Fruit fly (Drosophila melanogaster): ENCODE data around the gene CG43092.

CG43092 gene

DNA sequence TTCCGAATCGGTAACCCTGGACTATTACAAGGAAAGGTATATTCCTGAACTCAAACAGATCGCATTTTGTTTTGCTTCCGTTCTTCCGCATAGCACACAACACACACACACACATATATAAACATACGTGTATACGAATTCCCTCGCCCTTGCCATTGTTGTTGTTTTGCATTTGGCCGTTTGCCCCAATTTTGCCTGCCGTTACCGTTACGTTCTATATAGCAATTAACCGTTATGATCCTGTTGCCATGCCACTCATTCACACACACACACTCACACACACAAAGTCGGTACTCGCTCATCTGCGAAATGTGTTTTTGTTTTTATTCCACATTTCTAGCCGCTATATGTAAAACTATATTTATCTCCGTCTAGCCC, 42.0 kb downstream of the CG43092 start:
- no peak for TF ChIP-seq EcR (GFP tag; optimal IDR thresholded peaks at IDR 0.05)

DNA sequence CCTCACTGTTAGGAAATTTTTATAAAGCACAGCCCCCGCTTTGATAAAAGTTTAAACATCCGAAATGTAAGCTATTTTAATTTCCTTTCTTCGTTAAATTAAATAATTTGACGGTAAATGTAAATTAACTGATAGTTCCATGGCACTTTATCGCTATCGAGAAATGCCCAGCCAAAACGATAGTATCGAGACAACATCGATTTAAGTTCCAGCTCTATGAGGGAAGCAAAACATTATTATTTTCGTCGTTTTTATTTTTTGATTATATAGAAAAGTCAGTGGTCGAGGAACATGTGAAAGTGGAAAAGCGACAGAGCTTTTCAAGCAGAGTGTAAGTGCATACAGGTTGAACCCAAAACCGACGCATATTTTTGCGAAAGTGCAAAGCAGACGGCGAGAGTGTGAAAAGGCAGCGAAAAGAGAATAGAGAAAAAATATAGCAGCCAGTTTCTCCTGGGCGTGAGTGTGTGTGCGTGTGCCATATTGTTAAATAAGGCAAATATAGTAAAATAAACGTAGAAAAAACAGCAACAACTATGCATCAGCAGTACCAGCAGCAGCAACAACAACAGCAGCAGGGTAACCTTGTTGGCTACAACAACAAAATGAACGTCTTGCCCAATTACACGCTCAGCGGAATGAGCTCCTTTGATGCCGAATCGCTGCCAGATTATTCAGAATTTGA, 42.6 kb downstream of the CG43092 start, which contains the start of gene CG45049:
CG45049 (plus strand) TSS at position 197 of the 685 bp plus-strand sequence.
- TF ChIP-seq pan (optimal IDR thresholded peaks at IDR 0.05) (no peak), psq (optimal IDR thresholded peaks at IDR 0.05) (no peak), usp (GFP tag; optimal IDR thresholded peaks at IDR 0.05) (no peak), EcR (GFP tag; optimal IDR thresholded peaks at IDR 0.05) (no peak), CG8478 (optimal IDR thresholded peaks at IDR 0.05) (no peak), Dll (optimal IDR thresholded peaks at IDR 0.05) (no peak)

dm6 chr3R:22726031-22726770, 43.3 kb downstream of the CG43092 start, which contains the start of gene RNF220:
RNF220 (minus strand) TSS chr3R:22726414.
- no peak for TF ChIP-seq pan (optimal IDR thresholded peaks at IDR 0.05)
- TF ChIP-seq Dll (optimal IDR thresholded peaks at IDR 0.05), result no peak
- no peak for TF ChIP-seq EcR (GFP tag; optimal IDR thresholded peaks at IDR 0.05)
- no peak for TF ChIP-seq CG8478 (optimal IDR thresholded peaks at IDR 0.05)
- TF ChIP-seq psq (optimal IDR thresholded peaks at IDR 0.05), result no peak
- no peak for TF ChIP-seq usp (GFP tag; optimal IDR thresholded peaks at IDR 0.05)

DNA sequence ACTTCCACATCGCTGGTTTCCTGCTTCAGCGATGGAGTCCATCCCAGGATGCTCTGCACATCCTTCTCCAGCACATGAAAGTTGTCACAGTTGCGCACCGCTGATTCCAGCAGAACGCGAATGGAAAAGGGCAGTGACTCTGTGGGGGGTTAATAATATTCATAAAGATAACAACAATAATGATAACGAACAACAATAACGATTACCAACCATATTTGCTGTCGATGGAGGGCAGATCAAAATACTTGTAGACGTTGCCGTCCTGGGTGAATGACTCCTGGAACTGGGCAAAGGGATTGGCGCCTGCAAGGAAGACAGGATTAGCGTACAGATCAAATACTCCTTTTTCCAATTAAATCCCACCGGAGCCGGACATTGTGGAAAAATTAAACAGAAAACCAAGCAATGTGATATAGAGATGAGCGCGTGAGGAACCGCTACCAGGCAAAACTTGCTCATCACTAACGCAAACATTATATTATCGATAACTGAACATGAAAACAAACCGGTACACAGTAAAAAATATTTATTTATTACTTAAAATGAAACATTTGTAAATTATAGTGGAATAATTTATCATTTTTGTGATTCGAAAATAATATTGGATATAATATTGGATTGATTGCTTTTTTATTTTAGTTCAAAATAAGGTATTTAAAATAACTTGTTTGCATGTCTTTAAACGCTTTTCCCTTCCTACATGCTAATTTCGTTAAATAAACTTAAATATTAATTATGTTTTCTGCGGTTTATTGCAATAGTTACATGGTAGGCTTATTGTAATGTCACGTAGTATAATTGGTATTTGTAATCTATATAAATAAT, 45.1 kb downstream of the CG43092 start, which contains the start of gene Irp-1A:
Irp-1A (minus strand) TSS at position 439 of the 825 bp plus-strand sequence.
- TF ChIP-seq EcR (GFP tag; optimal IDR thresholded peaks at IDR 0.05) (no peak), pan (optimal IDR thresholded peaks at IDR 0.05) (no peak), Dll (optimal IDR thresholded peaks at IDR 0.05) (no peak), usp (GFP tag; optimal IDR thresholded peaks at IDR 0.05) (no peak), CG8478 (optimal IDR thresholded peaks at IDR 0.05) (no peak), psq (optimal IDR thresholded peaks at IDR 0.05) (no peak)

DNA sequence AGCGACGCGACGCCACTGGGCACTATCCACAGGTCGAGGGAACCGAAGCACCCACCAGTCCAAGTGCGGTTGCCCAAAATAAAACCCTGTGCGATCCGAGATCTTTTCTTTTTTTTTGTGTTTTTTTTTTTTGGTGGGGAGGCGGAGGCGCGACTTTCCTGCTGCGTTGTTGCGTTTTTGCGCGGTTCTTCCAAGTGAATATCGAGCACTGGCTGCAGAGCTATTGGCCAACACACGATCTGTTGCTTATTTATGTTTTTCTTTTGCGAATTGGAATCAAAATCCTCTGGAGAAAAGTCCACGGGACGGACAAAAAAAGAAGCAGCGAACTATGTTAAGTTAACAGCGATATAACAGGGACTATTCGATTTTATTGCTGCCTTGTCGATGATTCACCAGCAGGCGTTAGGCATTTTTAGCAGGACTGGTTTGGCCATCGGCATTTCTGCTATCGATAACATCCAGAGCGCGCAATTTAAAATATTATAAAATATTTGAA, 48.6 kb downstream of the CG43092 start, which contains the start of gene wge:
wge (minus strand) TSS at position 343 of the 499 bp plus-strand sequence.
- no peak for TF ChIP-seq Dll (optimal IDR thresholded peaks at IDR 0.05)
- no peak for TF ChIP-seq psq (optimal IDR thresholded peaks at IDR 0.05)
- TF ChIP-seq EcR (GFP tag; optimal IDR thresholded peaks at IDR 0.05), result no peak
- TF ChIP-seq pan (optimal IDR thresholded peaks at IDR 0.05), result no peak
- TF ChIP-seq usp (GFP tag; optimal IDR thresholded peaks at IDR 0.05), result no peak
- no peak for TF ChIP-seq CG8478 (optimal IDR thresholded peaks at IDR 0.05)

DNA sequence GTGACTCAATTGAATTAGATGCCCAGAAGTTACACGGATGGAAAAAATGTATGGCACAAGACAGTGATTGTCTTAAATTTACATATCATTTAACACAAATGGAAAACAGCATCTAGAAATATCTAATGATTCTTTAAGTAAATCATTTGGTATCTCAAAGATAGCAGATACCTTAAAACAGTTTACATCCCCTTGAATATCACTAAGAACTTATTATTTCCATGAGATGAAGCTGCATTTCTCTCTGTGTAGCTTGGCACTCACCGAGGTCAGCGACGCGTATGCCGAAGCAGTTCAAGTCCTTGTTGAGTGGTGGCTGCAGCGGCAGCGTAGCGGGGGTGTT, 49.9 kb downstream of the CG43092 start:
- TF ChIP-seq Dll (optimal IDR thresholded peaks at IDR 0.05) (no peak), EcR (GFP tag; optimal IDR thresholded peaks at IDR 0.05) (no peak), usp (GFP tag; optimal IDR thresholded peaks at IDR 0.05) (no peak), pan (optimal IDR thresholded peaks at IDR 0.05) (no peak), CG8478 (optimal IDR thresholded peaks at IDR 0.05) (no peak), psq (optimal IDR thresholded peaks at IDR 0.05) (no peak)

DNA sequence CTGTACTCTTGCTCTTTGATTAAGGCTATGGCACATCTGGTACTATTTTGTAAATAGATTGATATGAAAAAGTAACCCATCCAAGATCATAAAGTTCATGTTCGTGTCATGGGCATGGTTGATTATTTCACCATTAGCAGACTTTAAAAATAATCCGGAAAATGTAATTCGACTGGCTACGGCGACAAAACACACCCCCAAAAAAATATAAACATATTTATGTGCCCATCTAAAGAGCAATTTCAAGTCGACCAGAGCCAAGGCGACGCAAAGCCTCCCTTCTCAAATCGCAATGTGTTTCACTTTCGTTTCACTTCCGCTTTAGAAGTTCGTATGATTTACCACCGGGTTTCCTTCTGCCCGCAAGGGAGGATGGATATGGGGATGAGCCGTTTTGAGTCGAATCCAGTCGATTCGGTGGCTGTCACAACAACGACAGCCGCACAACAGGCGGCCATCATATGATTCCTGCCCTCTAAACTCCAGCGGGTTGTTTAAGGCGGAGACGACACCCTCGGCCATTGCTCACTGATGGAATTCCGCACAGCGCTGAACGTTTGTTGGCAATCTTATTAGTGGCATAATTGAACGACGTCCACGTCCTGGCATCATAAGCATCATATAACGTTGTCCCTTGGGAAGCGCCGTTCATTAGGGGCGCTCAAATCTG, 50.4 kb downstream of the CG43092 start:
- TF ChIP-seq CG8478 (optimal IDR thresholded peaks at IDR 0.05), result no peak
- no peak for TF ChIP-seq pan (optimal IDR thresholded peaks at IDR 0.05)
- TF ChIP-seq psq (optimal IDR thresholded peaks at IDR 0.05), result no peak
- no peak for TF ChIP-seq Dll (optimal IDR thresholded peaks at IDR 0.05)
- TF ChIP-seq EcR (GFP tag; optimal IDR thresholded peaks at IDR 0.05), result no peak
- TF ChIP-seq usp (GFP tag; optimal IDR thresholded peaks at IDR 0.05), result no peak
